Fruit fly (Drosophila melanogaster) whole organism, embryonic: ENCODE data around the gene CG7557.

Experiments used
- Asciz ChIP-seq: fragments of 200-800 bp; sonication (Bioruptor generic); optimal IDR thresholded peaks from 2 replicates; lab custom pipeline; 2017; ENCODE audit warnings: missing biosample characterization, mild to moderate bottlenecking, missing genetic modification characterization, missing genetic modification reagents
- Blimp-1 ChIP-seq: fragments of 200-800 bp; sonication (Bioruptor generic); optimal IDR thresholded peaks from 3 replicates; lab custom pipeline; 2018; ENCODE audit warnings: missing biosample characterization, missing genetic modification characterization, mild to moderate bottlenecking, moderate library complexity, missing genetic modification reagents
- CG10267 ChIP-seq: fragments of 200-800 bp; sonication (Bioruptor generic); optimal IDR thresholded peaks from 2 replicates; lab custom pipeline; 2018; ENCODE audit warnings: missing biosample characterization, mild to moderate bottlenecking, missing genetic modification characterization, moderate library complexity
- CG10274 ChIP-seq: fragments of 200-800 bp; sonication (Bioruptor generic); optimal IDR thresholded peaks from 3 replicates; lab custom pipeline; 2017; ENCODE audit warnings: missing biosample characterization, mild to moderate bottlenecking, missing genetic modification characterization
- CG10959 ChIP-seq: fragments of 200-800 bp; sonication (Bioruptor generic); IDR thresholded peaks from 2 replicates; pipeline ENCODE4 v1.3.6; 2022; ENCODE audit warnings: missing biosample characterization, missing genetic modification characterization
- CG10979 ChIP-seq: fragments of 200-800 bp; sonication (Bioruptor generic); optimal IDR thresholded peaks from 2 replicates; lab custom pipeline; 2018; ENCODE audit warnings: missing biosample characterization, mild to moderate bottlenecking, missing genetic modification characterization, moderate library complexity
- CG11093 ChIP-seq: fragments of 200-800 bp; sonication (Bioruptor generic); IDR thresholded peaks from 3 replicates; pipeline ENCODE4 v1.3.6; 2022; ENCODE audit warnings: missing biosample characterization, missing genetic modification characterization
- CG13894 ChIP-seq: fragments of 200-800 bp; sonication (Bioruptor generic); optimal IDR thresholded peaks from 3 replicates; lab custom pipeline; 2018; ENCODE audit warnings: missing biosample characterization, mild to moderate bottlenecking, missing genetic modification characterization, moderate library complexity
- CG17359 ChIP-seq: fragments of 200-800 bp; sonication (Bioruptor generic); optimal IDR thresholded peaks from 3 replicates; lab custom pipeline; 2018; ENCODE audit warnings: missing biosample characterization, mild to moderate bottlenecking, missing genetic modification characterization, moderate library complexity
- CG17829 ChIP-seq: fragments of 200-800 bp; optimal IDR thresholded peaks from 2 replicates; lab custom pipeline; 2019; ENCODE audit warnings: missing biosample characterization, mild to moderate bottlenecking, missing genetic modification characterization, moderate library complexity
- CG2678 ChIP-seq: fragments of 200-800 bp; sonication (Bioruptor generic); optimal IDR thresholded peaks from 3 replicates; lab custom pipeline; 2019; ENCODE audit warnings: missing biosample characterization, mild to moderate bottlenecking, missing genetic modification characterization, moderate library complexity
- CG3726 ChIP-seq: fragments of 200-800 bp; sonication (Bioruptor generic); IDR thresholded peaks from 3 replicates; pipeline ENCODE4, ENCODE4 v1.3.6; 2022; ENCODE audit warnings: missing biosample characterization, missing genetic modification characterization
- CG3995 ChIP-seq: fragments of 200-800 bp; sonication (Bioruptor generic); optimal IDR thresholded peaks from 3 replicates; lab custom pipeline; 2016; ENCODE audit warnings: missing biosample characterization, missing genetic modification characterization
- CG5953 ChIP-seq: fragments of 200-800 bp; sonication (Bioruptor generic); IDR thresholded peaks from 2 replicates; pipeline ENCODE4 v1.3.6; 2022; ENCODE audit warnings: missing biosample characterization, missing genetic modification characterization
- CG6765 ChIP-seq: fragments of 200-800 bp; sonication (Bioruptor generic); optimal IDR thresholded peaks from 3 replicates; lab custom pipeline; 2017; ENCODE audit warnings: missing biosample characterization, mild to moderate bottlenecking, missing genetic modification characterization
- CG7839 ChIP-seq: fragments of 200-800 bp; sonication (Bioruptor generic); optimal IDR thresholded peaks from 3 replicates; lab custom pipeline; 2018; ENCODE audit warnings: missing biosample characterization, mild to moderate bottlenecking, missing genetic modification characterization, moderate library complexity
- CG9797 ChIP-seq: fragments of 200-800 bp; sonication (Bioruptor generic); optimal IDR thresholded peaks from 3 replicates; lab custom pipeline; 2018; ENCODE audit warnings: missing biosample characterization, mild to moderate bottlenecking, missing genetic modification characterization
- CHES-1-like ChIP-seq: fragments of 200-800 bp; sonication (Bioruptor generic); optimal IDR thresholded peaks from 2 replicates; lab custom pipeline; 2016; ENCODE audit warnings: missing biosample characterization, missing genetic modification characterization
- CrebB ChIP-seq: fragments of 200-800 bp; sonication (Bioruptor generic); optimal IDR thresholded peaks from 3 replicates; lab custom pipeline; 2018; ENCODE audit warnings: missing biosample characterization, mild to moderate bottlenecking, missing genetic modification characterization
- Dek ChIP-seq: fragments of 200-800 bp; sonication (Bioruptor generic); optimal IDR thresholded peaks from 3 replicates; lab custom pipeline; 2019; ENCODE audit warnings: missing biosample characterization, mild to moderate bottlenecking, missing genetic modification characterization, moderate library complexity
- Elba2 ChIP-seq: fragments of 200-800 bp; sonication (Bioruptor generic); optimal IDR thresholded peaks from 3 replicates; lab custom pipeline; 2016; ENCODE audit warnings: missing biosample characterization, missing genetic modification characterization
- Ets97D ChIP-seq: fragments of 200-800 bp; sonication (Bioruptor generic); optimal IDR thresholded peaks from 3 replicates; lab custom pipeline; 2016; ENCODE audit warnings: missing biosample characterization, missing genetic modification characterization
- Gug ChIP-seq: fragments of 200-800 bp; sonication (Bioruptor generic); IDR thresholded peaks from 4 replicates; pipeline ENCODE4 v1.3.6; 2022; ENCODE audit warnings: missing biosample characterization, missing genetic modification characterization
- H15 ChIP-seq: fragments of 200-800 bp; sonication (Bioruptor generic); IDR thresholded peaks from 3 replicates; pipeline ENCODE4 v1.3.6; 2022; ENCODE audit warnings: missing biosample characterization, missing genetic modification characterization
- Myb ChIP-seq: fragments of 200-800 bp; sonication (Bioruptor generic); optimal IDR thresholded peaks from 2 replicates; lab custom pipeline; 2016; ENCODE audit warnings: missing biosample characterization, missing genetic modification characterization
- Neu2 ChIP-seq: fragments of 200-800 bp; sonication (Bioruptor generic); optimal IDR thresholded peaks from 3 replicates; lab custom pipeline; 2016; ENCODE audit warnings: missing biosample characterization, missing genetic modification characterization, borderline replicate concordance
- Ptx1 ChIP-seq: fragments of 200-800 bp; sonication (Bioruptor generic); IDR thresholded peaks from 2 replicates; pipeline ENCODE4 v1.3.6; 2022; ENCODE audit warnings: missing biosample characterization, missing genetic modification characterization
- Sry-δ ChIP-seq: fragments of 200-800 bp; sonication (Bioruptor generic); optimal IDR thresholded peaks from 2 replicates; lab custom pipeline; 2016; ENCODE audit warnings: missing biosample characterization, missing genetic modification characterization
- Taf1 ChIP-seq: fragments of 200-800 bp; sonication (Bioruptor generic); IDR thresholded peaks from 2 replicates; pipeline ENCODE4 v1.3.6; 2022; ENCODE audit warnings: missing biosample characterization, missing genetic modification characterization
- ac ChIP-seq: fragments of 200-800 bp; sonication (Bioruptor generic); optimal IDR thresholded peaks from 3 replicates; lab custom pipeline; 2017; ENCODE audit warnings: missing biosample characterization, mild to moderate bottlenecking, missing genetic modification characterization
- ato ChIP-seq: fragments of 200-800 bp; sonication (Bioruptor generic); IDR thresholded peaks from 2 replicates; pipeline ENCODE4 v1.3.6; 2022; ENCODE audit warnings: missing biosample characterization, missing genetic modification characterization; ENCODE audit not compliant: partially characterized antibody
- bsh ChIP-seq, 2 experiments: fragments of 200-800 bp; sonication (Bioruptor generic); optimal IDR thresholded peaks; 2 replicates each; lab custom pipeline; 2017 to 2018; ENCODE audit warnings: mild to moderate bottlenecking in 2 of 2, missing biosample characterization in 2 of 2, missing genetic modification characterization in 2 of 2, moderate library complexity in 1 of 2
- chif ChIP-seq, 2 experiments: fragments of 200-800 bp; sonication (Bioruptor generic); optimal IDR thresholded peaks; 3 replicates each; lab custom pipeline; 2016; ENCODE audit warnings: missing biosample characterization in 2 of 2, missing genetic modification characterization in 2 of 2
- disco-r ChIP-seq: fragments of 200-800 bp; sonication (Bioruptor generic); optimal IDR thresholded peaks from 2 replicates; lab custom pipeline; 2016; ENCODE audit warnings: missing biosample characterization, missing genetic modification characterization
- dmrt99B ChIP-seq: fragments of 200-800 bp; sonication (Bioruptor generic); optimal IDR thresholded peaks from 2 replicates; lab custom pipeline; 2018; ENCODE audit warnings: missing biosample characterization, mild to moderate bottlenecking, missing genetic modification characterization, moderate library complexity
- ewg ChIP-seq: fragments of 200-800 bp; sonication (Bioruptor generic); optimal IDR thresholded peaks from 3 replicates; lab custom pipeline; 2017; ENCODE audit warnings: mild to moderate bottlenecking, missing biosample characterization, missing genetic modification reagents, missing genetic modification characterization
- eyg ChIP-seq: fragments of 200-800 bp; sonication (Bioruptor generic); optimal IDR thresholded peaks from 3 replicates; lab custom pipeline; 2016; ENCODE audit warnings: missing biosample characterization, missing genetic modification characterization
- fd96Cb ChIP-seq: fragments of 200-800 bp; sonication (Bioruptor generic); optimal IDR thresholded peaks from 2 replicates; lab custom pipeline; 2018; ENCODE audit warnings: missing biosample characterization, mild to moderate bottlenecking, missing genetic modification characterization, moderate library complexity
- gem ChIP-seq: fragments of 200-800 bp; sonication (Bioruptor generic); optimal IDR thresholded peaks from 2 replicates; lab custom pipeline; 2019; ENCODE audit warnings: missing biosample characterization, mild to moderate bottlenecking, missing genetic modification characterization, moderate library complexity
- jing ChIP-seq: fragments of 200-800 bp; sonication (Bioruptor generic); optimal IDR thresholded peaks from 2 replicates; lab custom pipeline; 2018; ENCODE audit warnings: missing biosample characterization, mild to moderate bottlenecking, missing genetic modification characterization
- klu ChIP-seq: fragments of 200-800 bp; sonication (Bioruptor generic); IDR thresholded peaks from 2 replicates; pipeline ENCODE4 v1.3.6; 2022; ENCODE audit warnings: missing biosample characterization, missing genetic modification characterization
- phol ChIP-seq: fragments of 200-800 bp; sonication (Bioruptor generic); optimal IDR thresholded peaks from 3 replicates; lab custom pipeline; 2018; ENCODE audit warnings: missing biosample characterization, mild to moderate bottlenecking, missing genetic modification characterization, moderate library complexity
- pum ChIP-seq: fragments of 200-800 bp; sonication (Bioruptor generic); optimal IDR thresholded peaks from 2 replicates; lab custom pipeline; 2016; ENCODE audit warnings: missing biosample characterization, missing genetic modification characterization
- rib ChIP-seq: fragments of 200-800 bp; sonication (Bioruptor generic); IDR thresholded peaks from 2 replicates; pipeline ENCODE4 v1.3.6; 2022; ENCODE audit warnings: missing biosample characterization, missing genetic modification characterization
- run ChIP-seq: fragments of 200-800 bp; sonication (Bioruptor generic); optimal IDR thresholded peaks from 3 replicates; lab custom pipeline; 2018; ENCODE audit warnings: missing biosample characterization, mild to moderate bottlenecking, missing genetic modification characterization
- sens ChIP-seq: fragments of 200-800 bp; sonication (Bioruptor generic); peaks from one replicate; lab custom pipeline; 2016; ENCODE audit warnings: missing biosample characterization, missing genetic modification characterization
- sug ChIP-seq: fragments of 200-800 bp; optimal IDR thresholded peaks from 2 replicates; lab custom pipeline; 2019; ENCODE audit warnings: missing biosample characterization, mild to moderate bottlenecking, missing genetic modification characterization, moderate library complexity
- trem ChIP-seq: fragments of 200-800 bp; optimal IDR thresholded peaks from 3 replicates; lab custom pipeline; 2019; ENCODE audit warnings: missing biosample characterization, mild to moderate bottlenecking, missing genetic modification characterization, moderate library complexity
- vfl ChIP-seq: fragments of 200-800 bp; sonication (Bioruptor generic); optimal IDR thresholded peaks from 2 replicates; lab custom pipeline; 2016; ENCODE audit warnings: missing biosample characterization, missing genetic modification characterization
- wor ChIP-seq: fragments of 200-800 bp; sonication (Bioruptor generic); IDR thresholded peaks from 2 replicates; pipeline ENCODE4 v1.3.6; 2022; ENCODE audit warnings: missing biosample characterization, missing genetic modification characterization

Gene CG7557

DNA sequence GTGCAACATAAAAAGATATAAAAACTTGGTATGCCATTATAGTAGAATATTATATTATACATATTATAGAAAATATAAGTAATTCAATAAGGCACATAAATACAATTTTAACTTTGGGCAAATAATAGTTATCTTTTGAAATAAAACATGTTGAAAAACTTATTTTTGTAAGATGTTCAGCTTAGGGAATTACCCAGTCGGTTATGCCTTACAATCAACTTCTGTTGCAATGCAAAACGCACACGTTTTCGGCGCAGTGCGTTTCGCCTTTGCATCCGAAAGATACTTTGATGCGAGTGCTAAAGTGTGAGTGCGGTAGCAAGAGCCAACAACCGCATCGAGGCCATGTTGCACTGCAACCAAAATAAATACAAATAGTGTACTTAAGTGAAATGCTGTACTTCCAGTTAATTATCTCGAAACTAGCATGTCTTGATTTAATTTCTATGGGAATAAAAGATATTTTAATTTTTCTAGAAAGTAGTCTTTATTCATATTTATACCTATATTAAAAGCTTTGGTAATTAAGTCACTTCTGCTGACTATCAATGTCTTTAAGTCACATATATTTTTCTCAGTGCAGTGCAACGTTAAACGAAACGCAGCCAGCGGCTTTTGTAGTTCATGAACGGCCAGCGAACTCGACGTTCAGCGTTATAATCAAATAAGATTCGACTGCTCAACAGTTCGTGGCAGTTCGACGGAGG lies 2.2 kb downstream of the CG7557 start (continued):
- TF ChIP-seq CG2678 (tag; lab: Kevin White, UChicago) (peak; percentile 17), sug (no peak), gem (tag; lab: Kevin White, UChicago) (peak; percentile 22), Asciz (GFP tag; lab: Kevin White, UChicago) (peak; percentile 32), Dek (tag; lab: Kevin White, UChicago) (no peak), CG9797 (no peak), Elba2 (no peak), CG5953 (GFP tag; lab: Robert Waterston, UW) (no peak), Ets97D (GFP tag; lab: Kevin White, UChicago) (no peak), trem (tag; lab: Kevin White, UChicago) (peak; percentile 8), wor (GFP tag; lab: Robert Waterston, UW) (no peak), dmrt99B (peak; percentile 60), phol (tag; lab: Kevin White, UChicago) (peak; percentile 46), CG3726 (GFP tag; lab: Robert Waterston, UW) (no peak), CG10274 (GFP tag; lab: Kevin White, UChicago) (no peak), klu (no peak), fd96Cb (tag; lab: Kevin White, UChicago) (peak; percentile 28), vfl (GFP tag; lab: Kevin White, UChicago) (no peak), pum (GFP tag; lab: Kevin White, UChicago) (no peak), Myb (GFP tag; lab: Kevin White, UChicago) (no peak), ac (GFP tag; lab: Kevin White, UChicago) (no peak), H15 (GFP tag; lab: Robert Waterston, UW) (no peak), Ptx1 (GFP tag; lab: Robert Waterston, UW) (peak; percentile 23; the same call in 1 of the 2 replicates), CG10959 (0 out of 2 replicates have a peak, but pooled peaks have one; percentile 16), jing (no peak), CG17359 (peak; percentile 26), CG6765 (no peak), Neu2 (GFP tag; lab: Kevin White, UChicago) (no peak), bsh (GFP tag; optimal IDR thresholded peaks at IDR 0.05; lab: Kevin White, UChicago) (peak in 1 of 2 experiments; percentile 36), ewg (GFP tag; lab: Kevin White, UChicago) (no peak), Taf1 (GFP tag; lab: Robert Waterston, UW) (no peak), CG10979 (tag; lab: Kevin White, UChicago) (peak; percentile 55), CG7839 (tag; lab: Kevin White, UChicago) (peak; percentile 10), CG11093 (GFP tag; lab: Robert Waterston, UW) (no peak), CG3995 (GFP tag; lab: Kevin White, UChicago) (no peak), rib (GFP tag; lab: Robert Waterston, UW) (no peak), CrebB (tag; lab: Kevin White, UChicago) (no peak), CG17829 (peak; percentile 29), Sry-δ (GFP tag; lab: Kevin White, UChicago) (no peak), eyg (GFP tag; lab: Kevin White, UChicago) (no peak), run (tag; lab: Kevin White, UChicago) (no peak), Blimp-1 (GFP tag; lab: Kevin White, UChicago) (peak; percentile 47), ato (GFP tag; lab: Robert Waterston, UW) (no peak), sens (peak; percentile 81), CHES-1-like (GFP tag; lab: Kevin White, UChicago) (no peak), CG13894 (no peak), Gug (GFP tag; lab: Robert Waterston, UW) (no peak), chif (GFP tag; optimal IDR thresholded peaks at IDR 0.05; lab: Kevin White, UChicago) (no peak), disco-r (GFP tag; lab: Kevin White, UChicago) (no peak), CG10267 (tag; lab: Kevin White, UChicago) (peak; percentile 2)
